Worm (Caenorhabditis elegans): Measurements from ENCODE around the gene srg-40.

The srg-40 gene

ce11 chrV:11172667-11173066 is 8.3 kb upstream of the srg-40 start:
- TF ChIP-seq ets-7 (tag; optimal IDR thresholded peaks at IDR 0.05) (no peak), sea-1 (GFP tag; conservative IDR thresholded peaks at IDR 0.05) (no peak), hmg-4 (GFP tag; optimal IDR thresholded peaks at IDR 0.05) (no peak), ceh-36 (tag; optimal IDR thresholded peaks at IDR 0.05) (no peak), tbx-11 (GFP tag; IDR thresholded peaks at IDR 0.05) (no peak), ceh-13 (GFP tag; optimal IDR thresholded peaks at IDR 0.05) (no peak), scrt-1 (GFP tag; IDR thresholded peaks at IDR 0.05) (no peak), aly-1 (tag; optimal IDR thresholded peaks at IDR 0.05) (no peak), pes-1 (GFP tag; IDR thresholded peaks at IDR 0.05) (no peak), flt-1 (GFP tag; IDR thresholded peaks at IDR 0.05) (no peak), tbx-37 (GFP tag; conservative IDR thresholded peaks at IDR 0.05) (no peak), hmbx-1 (tag; optimal IDR thresholded peaks at IDR 0.05) (no peak), ama-1 (optimal IDR thresholded peaks at IDR 0.05) (no peak), tra-4 (tag; optimal IDR thresholded peaks at IDR 0.05) (no peak), B0310.2 (tag; optimal IDR thresholded peaks at IDR 0.05) (no peak), F13C5.2 (tag; optimal IDR thresholded peaks at IDR 0.05) (no peak), hnd-1 (tag; optimal IDR thresholded peaks at IDR 0.05) (no peak)

ce11 chrV:11171906-11172305 is 7.5 kb upstream of the srg-40 start, which contains the start of gene T19C4.5:
Gene T19C4.5, plus strand, starts transcription at chrV:11172213.
- TF ChIP-seq hmg-4 (GFP tag; optimal IDR thresholded peaks at IDR 0.05): no peak
- TF ChIP-seq ets-7 (tag; optimal IDR thresholded peaks at IDR 0.05): no peak
- TF ChIP-seq scrt-1 (GFP tag; IDR thresholded peaks at IDR 0.05): no peak
- TF ChIP-seq B0310.2 (tag; optimal IDR thresholded peaks at IDR 0.05): no peak
- TF ChIP-seq ama-1 (optimal IDR thresholded peaks at IDR 0.05): no peak
- no peak for TF ChIP-seq pes-1 (GFP tag; IDR thresholded peaks at IDR 0.05)
- TF ChIP-seq flt-1 (GFP tag; IDR thresholded peaks at IDR 0.05): no peak
- no peak for TF ChIP-seq aly-1 (tag; optimal IDR thresholded peaks at IDR 0.05)
- TF ChIP-seq tbx-11 (GFP tag; IDR thresholded peaks at IDR 0.05): no peak
- no peak for TF ChIP-seq tbx-37 (GFP tag; conservative IDR thresholded peaks at IDR 0.05)
- no peak for TF ChIP-seq hnd-1 (tag; optimal IDR thresholded peaks at IDR 0.05)
- no peak for TF ChIP-seq ceh-36 (tag; optimal IDR thresholded peaks at IDR 0.05)
- TF ChIP-seq tra-4 (tag; optimal IDR thresholded peaks at IDR 0.05): no peak
- TF ChIP-seq F13C5.2 (tag; optimal IDR thresholded peaks at IDR 0.05): no peak

- TF ChIP-seq hmbx-1 (tag; optimal IDR thresholded peaks at IDR 0.05) (no peak), hmg-4 (GFP tag; optimal IDR thresholded peaks at IDR 0.05) (no peak), pes-1 (GFP tag; IDR thresholded peaks at IDR 0.05) (no peak), tbx-37 (GFP tag; conservative IDR thresholded peaks at IDR 0.05) (no peak)
These were observed 6.4 kb upstream of the srg-40 start for ce11 chrV:11170564-11171329.

DNA sequence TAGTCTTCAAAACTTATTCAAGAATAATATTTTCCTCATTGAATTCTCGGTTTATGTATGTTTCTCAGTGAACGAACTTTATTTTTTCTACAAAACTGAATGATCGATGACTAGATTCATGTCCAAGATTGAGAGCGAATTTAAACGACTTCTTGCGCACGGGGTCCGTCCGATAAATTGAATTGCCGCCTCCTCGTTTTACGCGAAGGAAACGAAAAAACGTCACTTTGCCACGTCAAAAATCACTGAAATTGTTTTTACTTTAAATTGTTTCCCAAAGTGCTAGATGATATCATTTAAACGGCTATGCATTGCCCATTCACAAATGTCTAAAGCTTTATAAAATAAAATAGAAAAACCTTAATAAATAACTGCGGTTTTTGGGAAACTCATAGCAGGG is 3.4 kb upstream of the srg-40 start:
- no peak for TF ChIP-seq hnd-1 (tag; optimal IDR thresholded peaks at IDR 0.05)
- TF ChIP-seq ceh-13 (GFP tag; optimal IDR thresholded peaks at IDR 0.05): no peak
- no peak for TF ChIP-seq B0310.2 (tag; optimal IDR thresholded peaks at IDR 0.05)
- TF ChIP-seq sea-1 (GFP tag; conservative IDR thresholded peaks at IDR 0.05): no peak
- TF ChIP-seq tra-4 (tag; optimal IDR thresholded peaks at IDR 0.05): no peak
- no peak for TF ChIP-seq hmg-4 (GFP tag; optimal IDR thresholded peaks at IDR 0.05)
- no peak for TF ChIP-seq ets-7 (tag; optimal IDR thresholded peaks at IDR 0.05)
- TF ChIP-seq pes-1 (GFP tag; IDR thresholded peaks at IDR 0.05): no peak
- TF ChIP-seq aly-1 (tag; optimal IDR thresholded peaks at IDR 0.05): no peak
- TF ChIP-seq scrt-1 (GFP tag; IDR thresholded peaks at IDR 0.05): no peak

- TF ChIP-seq hnd-1 (tag; optimal IDR thresholded peaks at IDR 0.05) (no peak), F13C5.2 (tag; optimal IDR thresholded peaks at IDR 0.05) (no peak)
These were observed 2.6 kb downstream of the srg-40 start, which contains the start of gene srg-41 for ce11 chrV:11161791-11162190. Gene srg-41, minus strand, starts transcription at chrV:11161891.

DNA sequence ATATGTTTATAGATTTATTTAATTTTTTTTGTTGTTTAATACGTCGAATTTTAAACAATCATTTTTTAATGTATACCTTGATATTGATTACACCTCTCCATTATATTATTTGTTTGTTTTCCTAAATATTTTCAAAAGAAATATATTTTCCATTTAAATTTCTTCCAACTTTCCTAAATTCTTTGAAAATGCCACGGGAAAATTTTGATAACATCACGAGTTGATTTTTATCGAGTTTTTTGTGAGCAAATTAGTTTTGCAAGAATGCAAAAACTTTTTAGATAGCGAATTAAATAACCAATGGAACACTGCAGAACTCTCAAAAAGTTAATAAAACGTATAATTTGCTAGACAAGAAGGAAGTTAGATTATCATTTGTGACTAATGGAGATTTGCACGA is 6.4 kb downstream of the srg-40 start, which contains the start of gene srg-42:
TSS of gene srg-42 (minus strand) at position 101 of the 400 bp plus-strand sequence.
- TF ChIP-seq ets-7 (tag; optimal IDR thresholded peaks at IDR 0.05) (no peak), flt-1 (GFP tag; IDR thresholded peaks at IDR 0.05) (no peak), ceh-36 (tag; optimal IDR thresholded peaks at IDR 0.05) (no peak), hmg-4 (GFP tag; optimal IDR thresholded peaks at IDR 0.05) (no peak), tra-4 (tag; optimal IDR thresholded peaks at IDR 0.05) (no peak), hnd-1 (tag; optimal IDR thresholded peaks at IDR 0.05) (no peak)

DNA sequence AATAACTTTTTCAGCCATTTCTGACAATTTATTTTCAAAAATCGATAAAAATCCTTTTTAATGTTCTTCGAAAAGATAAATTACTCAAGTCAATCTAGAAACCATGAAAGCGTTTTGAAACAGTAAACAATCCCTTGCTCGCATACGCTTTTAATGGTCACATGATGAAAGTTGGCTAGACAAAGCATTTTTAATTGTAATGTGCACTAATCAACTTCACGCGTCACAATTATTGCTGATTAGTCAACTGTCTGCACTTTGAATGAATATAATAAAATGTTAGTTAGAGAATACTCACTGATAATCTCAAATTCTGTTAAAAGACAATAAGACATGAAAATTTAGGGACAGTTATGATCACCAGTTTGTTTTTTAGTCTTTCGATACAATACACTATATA is 7.8 kb downstream of the srg-40 start:
- TF ChIP-seq tbx-37 (GFP tag; conservative IDR thresholded peaks at IDR 0.05): no peak
- TF ChIP-seq sea-1 (GFP tag; conservative IDR thresholded peaks at IDR 0.05): no peak
- no peak for TF ChIP-seq tra-4 (tag; optimal IDR thresholded peaks at IDR 0.05)
- no peak for TF ChIP-seq flt-1 (GFP tag; IDR thresholded peaks at IDR 0.05)
- no peak for TF ChIP-seq scrt-1 (GFP tag; IDR thresholded peaks at IDR 0.05)
- no peak for TF ChIP-seq F13C5.2 (tag; optimal IDR thresholded peaks at IDR 0.05)
- no peak for TF ChIP-seq tbx-11 (GFP tag; IDR thresholded peaks at IDR 0.05)
- no peak for TF ChIP-seq hmg-4 (GFP tag; optimal IDR thresholded peaks at IDR 0.05)
- no peak for TF ChIP-seq ceh-36 (tag; optimal IDR thresholded peaks at IDR 0.05)
- TF ChIP-seq ama-1 (optimal IDR thresholded peaks at IDR 0.05): no peak
- TF ChIP-seq pes-1 (GFP tag; IDR thresholded peaks at IDR 0.05): no peak
- no peak for TF ChIP-seq ets-7 (tag; optimal IDR thresholded peaks at IDR 0.05)
- TF ChIP-seq B0310.2 (tag; optimal IDR thresholded peaks at IDR 0.05): no peak
- TF ChIP-seq aly-1 (tag; optimal IDR thresholded peaks at IDR 0.05): no peak
- TF ChIP-seq hmbx-1 (tag; optimal IDR thresholded peaks at IDR 0.05): no peak
- TF ChIP-seq ceh-13 (GFP tag; optimal IDR thresholded peaks at IDR 0.05): no peak
- TF ChIP-seq hnd-1 (tag; optimal IDR thresholded peaks at IDR 0.05): no peak

DNA sequence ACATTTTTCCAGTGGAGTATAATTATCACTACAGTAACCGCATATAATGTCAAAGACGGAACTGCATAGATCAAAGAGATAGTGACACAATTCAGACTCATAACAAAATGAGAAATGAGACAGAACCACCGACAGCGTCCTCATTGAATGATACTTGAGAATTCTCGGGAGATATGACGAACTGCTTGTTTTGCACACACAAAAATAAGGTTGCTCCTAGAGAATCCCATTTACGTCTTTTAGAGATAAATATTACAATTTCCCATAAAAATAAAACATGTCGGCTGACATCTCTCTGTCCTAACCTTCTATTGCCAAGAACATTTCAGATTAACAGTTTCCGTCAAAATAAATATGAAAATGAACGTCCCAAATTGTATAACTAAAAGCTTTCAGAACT is 8.8 kb downstream of the srg-40 start, which contains the start of gene srg-38:
TSS of gene srg-38 (minus strand) at position 101 of the 400 bp plus-strand sequence.
- TF ChIP-seq scrt-1 (GFP tag; IDR thresholded peaks at IDR 0.05) (no peak), B0310.2 (tag; optimal IDR thresholded peaks at IDR 0.05) (no peak), sea-1 (GFP tag; conservative IDR thresholded peaks at IDR 0.05) (no peak), ets-7 (tag; optimal IDR thresholded peaks at IDR 0.05) (no peak), ceh-13 (GFP tag; optimal IDR thresholded peaks at IDR 0.05) (no peak), ceh-36 (tag; optimal IDR thresholded peaks at IDR 0.05) (no peak), tbx-11 (GFP tag; IDR thresholded peaks at IDR 0.05) (no peak), aly-1 (tag; optimal IDR thresholded peaks at IDR 0.05) (no peak), tra-4 (tag; optimal IDR thresholded peaks at IDR 0.05) (no peak), hnd-1 (tag; optimal IDR thresholded peaks at IDR 0.05) (no peak), F13C5.2 (tag; optimal IDR thresholded peaks at IDR 0.05) (no peak), ama-1 (optimal IDR thresholded peaks at IDR 0.05) (no peak)
